Fruit fly (Drosophila melanogaster) Kc167 (cell line): Measurements from ENCODE around the gene CG13288.

ENCODE experiments used
- Myc ChIP-seq: fragments of >200 bp; optimal IDR thresholded peaks from 2 replicates; lab custom pipeline; 2017; ENCODE audit warnings: missing external identifiers
- Sin3A ChIP-seq: fragments of >200 bp; optimal IDR thresholded peaks from 2 replicates; lab custom pipeline; 2018; ENCODE audit warnings: missing external identifiers
- h ChIP-seq: fragments of >200 bp; optimal IDR thresholded peaks from 3 replicates; lab custom pipeline; 2018; ENCODE audit warnings: missing external identifiers
- insv ChIP-seq: fragments of >200 bp; optimal IDR thresholded peaks from 3 replicates; lab custom pipeline; 2018; ENCODE audit warnings: missing external identifiers
- ttk ChIP-seq: sonication (Bioruptor generic); optimal IDR thresholded peaks from 2 replicates; lab custom pipeline; 2017; ENCODE audit warnings: missing external identifiers

- TF ChIP-seq h (no peak), insv (lab: Kevin White, UChicago) (no peak), ttk (lab: Kevin White, UChicago) (no peak), Sin3A (lab: Kevin White, UChicago) (no peak), Myc (lab: Kevin White, UChicago) (no peak)
Observed at dm6 chr3L:5952537-5952936, 45.4 kb downstream of the CG13288 start.
